Worm (Caenorhabditis elegans): Measurements from ENCODE around the gene lmp-1.

ce11 chrX:6355030-6355635, 22.4 kb downstream of the lmp-1 start, which contains the start of gene C03B1.5:
- TF ChIP-seq W03F9.2 (tag; optimal IDR thresholded peaks at IDR 0.05) (no peak), him-1 (tag; optimal IDR thresholded peaks at IDR 0.05) (no peak)
